Fruit fly (Drosophila melanogaster) whole organism, larva: ENCODE measurements around the gene CG31988.

Experiments
- noc ChIP-seq: fragments of 200-800 bp; sonication (Bioruptor generic); optimal IDR thresholded peaks from 3 replicates; lab custom pipeline; 2019; ENCODE audit warnings: missing biosample characterization, mild to moderate bottlenecking, missing genetic modification characterization, moderate library complexity

CG31988 gene

dm6 chr2L:21202702-21203101 is at the start of gene CG31988:
CG31988 (minus strand) TSS chr2L:21202802.
- TF ChIP-seq noc (tag; lab: Kevin White, UChicago) = no peak

dm6 chr2L:21251750-21252149 is 49.1 kb upstream of the CG31988 start:
- TF ChIP-seq noc (tag; lab: Kevin White, UChicago) = no peak

- TF ChIP-seq noc (tag; lab: Kevin White, UChicago) = peak; percentile 28
Observed at dm6 chr2L:21250519-21251336, 48.1 kb upstream of the CG31988 start.

DNA sequence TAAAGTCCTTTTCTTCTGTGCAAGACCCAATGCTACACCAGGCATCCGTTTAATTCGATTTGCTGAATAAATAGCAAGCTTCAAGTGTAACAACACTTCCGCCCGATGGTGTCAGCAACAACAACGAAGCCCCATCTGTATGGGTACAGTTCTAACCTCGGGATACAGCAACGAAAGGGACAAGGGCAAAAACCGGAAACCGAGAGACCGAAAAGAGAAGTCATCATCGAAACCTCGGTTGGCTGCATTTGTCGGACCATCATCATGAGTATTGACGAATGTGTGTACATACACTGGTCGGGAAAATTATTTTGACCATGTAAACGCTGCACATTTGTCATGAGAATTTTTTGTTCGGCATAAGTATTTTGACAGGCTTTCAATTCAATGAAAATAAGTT is 46.3 kb upstream of the CG31988 start:
- no peak for TF ChIP-seq noc (tag; lab: Kevin White, UChicago)

dm6 chr2L:21247967-21248366 is 45.4 kb upstream of the CG31988 start:
- no peak for TF ChIP-seq noc (tag; lab: Kevin White, UChicago)

DNA sequence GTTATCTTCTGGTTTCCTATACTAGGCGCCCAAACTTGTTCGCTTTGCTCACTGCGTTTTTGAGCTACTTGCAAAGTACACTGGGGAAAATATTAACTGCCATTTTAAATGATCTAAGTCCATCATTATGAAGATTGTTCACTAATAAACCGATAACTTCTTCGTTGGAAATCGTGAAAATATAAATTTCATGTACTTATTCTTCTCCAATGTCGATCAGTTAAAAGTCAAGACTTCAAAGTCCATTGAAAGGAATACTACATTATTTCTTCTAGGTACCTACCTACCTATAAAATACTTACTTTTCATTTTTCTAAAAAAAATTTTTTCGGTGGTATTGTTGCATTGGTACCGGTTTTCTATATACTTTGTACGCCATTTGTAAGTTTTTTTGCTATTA is 44.1 kb upstream of the CG31988 start:
- no peak for TF ChIP-seq noc (tag; lab: Kevin White, UChicago)

dm6 chr2L:21245093-21245736 is 42.6 kb upstream of the CG31988 start:
- TF ChIP-seq noc (tag; lab: Kevin White, UChicago) = no peak

DNA sequence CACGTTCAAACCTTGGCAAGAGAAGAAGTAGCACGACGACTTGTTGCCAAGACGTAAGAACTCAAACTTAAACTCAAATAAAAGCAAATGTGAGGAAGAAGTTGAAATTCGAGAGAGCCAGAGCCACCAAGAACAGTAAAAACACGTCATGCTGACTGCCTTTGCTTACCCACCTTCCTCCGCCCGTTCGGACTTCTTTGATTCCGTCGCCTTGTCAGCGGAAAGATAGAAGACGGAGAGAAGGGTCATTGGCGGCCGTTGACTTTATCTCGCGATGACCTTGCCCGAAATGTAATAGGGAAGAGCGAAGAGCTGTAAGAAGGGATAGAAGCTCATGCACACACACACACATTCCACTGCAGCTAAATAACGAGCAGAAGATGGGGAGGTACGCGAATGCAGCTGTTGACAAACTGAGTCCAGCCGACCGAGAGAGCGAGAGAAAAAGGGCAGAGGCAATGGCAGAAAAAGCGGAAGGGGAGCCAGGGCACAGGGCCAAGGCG is 41.4 kb upstream of the CG31988 start:
- TF ChIP-seq noc (tag; lab: Kevin White, UChicago) = no peak

dm6 chr2L:21242369-21242768 is 39.8 kb upstream of the CG31988 start:
- TF ChIP-seq noc (tag; lab: Kevin White, UChicago) = no peak

- TF ChIP-seq noc (tag; lab: Kevin White, UChicago) = no peak
Observed at dm6 chr2L:21237748-21238459, 35.3 kb upstream of the CG31988 start.

dm6 chr2L:21237048-21237747 is 34.6 kb upstream of the CG31988 start, which contains the start of gene Hr39:
Hr39 (plus strand) TSS chr2L:21237250.
- TF ChIP-seq noc (tag; lab: Kevin White, UChicago) = peak; percentile 32

- no peak for TF ChIP-seq noc (tag; lab: Kevin White, UChicago)
Observed at dm6 chr2L:21236633-21237032, 34.0 kb upstream of the CG31988 start, which contains the start of gene CG31626. CG31626 (minus strand) TSS chr2L:21236733.

DNA sequence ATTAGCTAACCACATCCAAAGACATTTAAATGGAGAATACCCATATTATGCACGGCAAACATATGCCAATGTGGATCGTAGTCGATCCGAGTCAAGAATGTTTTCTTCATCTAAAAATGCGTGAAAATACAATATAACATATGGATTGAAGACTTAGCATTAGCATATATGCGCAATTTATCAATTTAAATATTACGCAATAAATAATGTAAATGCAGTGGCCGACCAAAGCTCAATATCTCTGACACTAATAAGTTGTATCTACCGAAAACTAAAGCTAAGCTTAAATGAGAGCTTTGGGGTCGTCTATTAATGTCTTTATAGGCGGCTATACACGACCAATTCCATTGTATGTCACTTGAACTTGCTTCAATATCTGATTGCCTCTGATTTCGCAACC is 32.9 kb upstream of the CG31988 start:
- TF ChIP-seq noc (tag; lab: Kevin White, UChicago) = no peak

DNA sequence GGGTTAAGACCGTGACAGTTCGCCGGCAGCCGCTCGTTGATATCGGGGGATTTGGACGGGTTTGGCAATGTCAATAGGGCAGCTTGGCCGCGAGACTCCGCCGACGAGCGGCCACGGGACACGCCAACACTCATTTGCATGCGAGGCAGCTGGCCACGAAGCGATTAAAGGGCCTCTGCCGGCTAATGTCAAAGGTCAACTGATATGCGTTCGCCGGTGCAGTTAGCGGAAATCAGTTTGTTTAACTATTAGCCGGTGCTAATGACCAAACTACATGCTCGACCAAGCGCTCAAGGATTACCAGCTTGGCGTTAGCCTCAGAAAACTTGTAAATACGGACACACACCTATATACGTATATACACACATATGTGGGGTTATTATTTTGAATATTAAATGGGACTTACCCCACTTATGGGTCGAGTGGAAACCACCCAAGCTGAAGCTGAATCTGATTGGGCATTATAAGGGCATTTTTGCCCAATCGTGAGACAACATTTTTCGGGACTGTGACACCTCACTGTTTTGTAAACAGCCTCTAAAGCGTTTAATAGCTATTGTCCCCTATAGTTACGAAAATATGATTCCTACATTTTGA is 31.9 kb upstream of the CG31988 start:
- TF ChIP-seq noc (tag; lab: Kevin White, UChicago) = no peak

DNA sequence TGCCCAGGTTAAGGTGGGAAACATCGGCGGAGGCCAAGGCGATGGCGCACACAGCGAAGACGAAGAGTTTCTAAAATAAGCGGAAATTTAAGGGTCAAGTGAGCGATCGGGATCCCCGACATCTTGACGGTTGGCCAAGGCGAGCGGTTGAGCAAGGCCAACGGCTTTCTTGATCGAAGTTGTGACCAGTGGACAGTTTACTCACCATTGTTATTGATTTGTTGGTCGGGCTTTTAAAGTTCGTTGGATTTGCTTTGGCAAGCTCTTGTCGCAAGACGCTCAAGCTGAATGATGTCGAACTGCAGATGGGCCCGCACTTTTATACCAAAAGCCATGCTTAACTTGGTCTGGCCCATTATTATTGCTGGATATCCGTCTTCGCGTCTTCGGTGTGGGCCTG is 30.8 kb upstream of the CG31988 start:
- no peak for TF ChIP-seq noc (tag; lab: Kevin White, UChicago)
